Fruit fly (Drosophila melanogaster) whole organism, larva: ENCODE results near the gene Calx.

Experiments
- noc ChIP-seq: fragments of 200-800 bp; sonication (Bioruptor generic); optimal IDR thresholded peaks from 3 replicates; lab custom pipeline; 2019; ENCODE audit warnings: missing biosample characterization, mild to moderate bottlenecking, missing genetic modification characterization, moderate library complexity

Calx gene

dm6 chr3R:21059486-21060356, 81.7 kb downstream of the Calx start:
- TF ChIP-seq noc (tag; lab: Kevin White, UChicago): no peak

DNA sequence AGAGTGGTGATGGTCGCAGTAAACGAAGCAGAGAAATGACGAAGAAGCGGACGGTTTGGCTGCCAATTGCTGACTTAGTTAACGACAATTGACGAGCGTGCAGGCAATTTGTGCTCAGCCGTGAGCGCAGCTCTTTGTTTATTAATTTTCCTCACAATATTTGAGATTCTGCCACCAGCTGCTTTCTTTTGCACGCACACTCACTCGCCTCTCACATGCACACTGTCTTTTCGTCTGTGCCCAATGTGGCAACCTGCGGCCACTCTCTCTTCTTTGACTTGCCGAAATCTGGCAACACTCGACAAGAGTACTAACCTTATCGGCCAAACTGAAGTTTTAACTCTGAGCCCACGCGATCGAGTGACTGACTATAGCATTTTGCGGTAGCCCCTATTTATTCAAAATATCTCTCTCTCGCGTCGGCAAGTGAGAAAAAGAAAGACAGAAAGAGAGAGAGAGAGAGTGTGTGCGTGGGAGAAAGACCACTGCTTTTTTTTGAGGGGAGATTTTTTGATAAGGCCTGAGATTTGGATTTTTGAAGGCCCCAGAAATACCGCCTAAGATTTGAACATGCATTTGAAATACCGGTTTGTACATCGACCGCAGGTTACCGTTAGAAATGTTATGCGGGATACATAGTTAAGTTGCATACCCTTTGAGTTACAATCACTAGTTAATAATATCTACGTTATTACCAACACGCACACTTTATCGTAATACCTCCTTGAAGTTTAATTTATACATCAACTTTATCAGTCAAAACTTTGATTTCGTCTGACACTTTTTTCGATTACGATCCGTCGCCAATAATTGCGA, 82.7 kb downstream of the Calx start, which contains the start of gene Mvl:
TSS of gene Mvl (minus strand) at position 371 of the 816 bp plus-strand sequence.
- TF ChIP-seq noc (tag; lab: Kevin White, UChicago): peak; percentile 21

DNA sequence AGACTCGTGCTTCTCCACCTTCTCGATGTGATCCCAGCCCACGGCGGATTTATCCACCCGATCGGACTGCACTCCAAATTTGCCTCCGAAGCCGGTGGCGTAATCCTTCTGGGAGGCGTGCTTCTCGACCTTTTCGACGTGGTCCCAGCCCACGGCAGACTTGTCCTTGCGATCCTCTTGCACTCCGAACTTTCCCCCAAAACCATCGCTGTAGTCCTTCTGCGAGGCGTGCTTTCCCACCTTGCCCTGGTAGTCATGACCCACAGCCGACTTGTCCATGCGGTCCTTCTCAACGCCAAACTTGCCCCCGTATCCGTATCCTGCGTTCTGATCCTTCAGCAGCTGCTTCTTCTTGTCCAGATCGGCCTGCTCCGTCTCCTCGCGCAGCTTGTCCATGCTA, 85.5 kb downstream of the Calx start:
- TF ChIP-seq noc (tag; lab: Kevin White, UChicago): no peak

- peak; percentile 9 for TF ChIP-seq noc (tag; lab: Kevin White, UChicago)
Observed at dm6 chr3R:21064000-21064924, 86.3 kb downstream of the Calx start, which contains the start of gene Cortactin. TSS of gene Cortactin (minus strand) at chr3R:21064471.
